Worm (Caenorhabditis elegans): ENCODE data around the gene grd-6.

The grd-6 gene

DNA sequence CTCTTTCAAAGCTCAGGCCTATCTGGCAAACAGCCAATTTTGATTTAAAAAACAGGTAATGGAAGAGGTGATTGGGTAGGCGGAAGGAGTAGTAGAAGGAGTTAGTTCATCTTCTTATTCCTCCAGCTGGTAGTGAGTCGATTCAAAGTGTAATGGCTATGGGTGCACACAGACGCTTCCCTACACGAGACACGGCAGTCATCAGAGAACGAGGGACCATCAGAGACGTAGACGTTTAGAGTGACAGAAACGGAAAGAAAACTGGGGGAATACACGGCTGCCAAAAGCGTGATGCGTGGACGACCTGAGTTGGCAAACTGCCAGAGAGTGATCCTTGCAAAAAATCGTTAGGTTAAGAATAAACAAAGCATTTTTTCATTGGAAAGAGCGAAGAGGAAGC, 25.8 kb downstream of the grd-6 start:
- TF ChIP-seq dao-5 (tag; optimal IDR thresholded peaks at IDR 0.05): no peak
- no peak for TF ChIP-seq W03F9.2 (tag; optimal IDR thresholded peaks at IDR 0.05)
- TF ChIP-seq him-1 (tag; optimal IDR thresholded peaks at IDR 0.05): no peak

DNA sequence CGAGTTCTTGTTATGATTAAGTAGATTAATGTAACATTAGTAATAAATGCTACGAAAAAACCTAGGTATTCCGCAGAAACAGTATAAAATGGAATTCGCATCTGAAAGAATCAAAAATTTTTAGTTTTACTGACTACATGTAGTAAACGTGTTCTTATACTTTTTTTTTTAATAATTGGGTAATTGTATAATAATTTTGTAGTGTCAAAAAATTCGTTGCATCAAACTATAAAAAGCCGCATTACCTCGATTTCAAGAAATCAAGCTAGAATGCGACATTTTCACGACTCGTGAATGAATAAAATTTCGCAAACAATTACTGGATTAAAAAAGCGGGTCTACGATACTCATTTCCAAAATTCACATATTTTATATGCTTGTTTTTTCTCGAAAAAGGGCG, 27.5 kb downstream of the grd-6 start, which contains the start of gene str-94:
TSS of gene str-94 (minus strand) at position 101 of the 400 bp plus-strand sequence.
- TF ChIP-seq W03F9.2 (tag; optimal IDR thresholded peaks at IDR 0.05) (no peak), him-1 (tag; optimal IDR thresholded peaks at IDR 0.05) (no peak), dao-5 (tag; optimal IDR thresholded peaks at IDR 0.05) (no peak)

DNA sequence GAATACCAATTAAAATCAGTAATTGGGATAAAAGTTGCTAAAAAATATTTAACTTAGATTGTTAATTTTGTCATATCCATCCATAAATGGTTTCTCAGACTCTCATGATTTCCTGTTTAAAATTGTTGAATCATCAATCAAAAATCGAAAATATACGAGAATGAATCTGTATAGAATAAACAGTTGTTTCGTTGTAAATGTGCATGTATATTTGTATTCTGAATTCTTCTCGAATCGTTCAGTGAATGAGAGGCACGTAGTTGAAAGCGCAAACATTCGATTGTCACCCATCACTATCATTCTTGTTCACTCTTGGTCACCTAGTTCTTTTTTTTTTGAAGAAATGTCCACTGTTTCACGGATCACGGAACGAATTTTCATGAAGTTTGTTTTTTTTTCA, 28.3 kb downstream of the grd-6 start, which contains the start of gene ptd-2:
TSS of gene ptd-2 (plus strand) at position 301 of the 400 bp plus-strand sequence.
- TF ChIP-seq him-1 (tag; optimal IDR thresholded peaks at IDR 0.05) (no peak), W03F9.2 (tag; optimal IDR thresholded peaks at IDR 0.05) (no peak), dao-5 (tag; optimal IDR thresholded peaks at IDR 0.05) (no peak)

DNA sequence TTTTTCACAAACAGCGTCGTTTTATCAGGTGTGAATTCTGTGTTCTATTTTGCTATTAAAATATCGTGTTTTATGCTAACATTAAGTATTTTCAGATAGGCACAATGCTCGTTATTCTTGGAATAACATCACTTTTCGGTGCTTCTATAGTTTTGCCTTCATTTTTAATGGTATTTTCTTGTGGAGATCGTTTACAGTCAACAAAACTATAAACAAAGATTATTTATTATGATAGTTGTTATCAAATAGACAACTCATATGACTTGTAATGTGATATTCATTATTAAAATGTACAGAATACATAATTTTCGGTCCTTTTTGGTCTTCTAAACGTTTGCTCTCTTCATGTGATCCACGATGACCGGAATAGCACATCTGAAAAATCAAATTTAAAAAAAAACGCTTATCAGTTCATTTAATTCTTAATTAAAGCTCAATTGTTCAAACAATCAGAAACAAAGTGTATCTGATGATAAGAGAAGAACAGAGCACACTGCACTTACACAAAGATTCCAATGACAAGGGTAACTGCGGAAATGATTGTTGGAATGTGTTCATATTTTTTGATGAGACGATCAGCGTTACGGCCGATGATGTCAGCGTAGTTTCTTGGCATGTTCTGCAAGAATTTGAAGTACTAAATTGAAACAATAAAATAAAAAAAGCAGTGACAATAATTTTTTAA, 32.5 kb downstream of the grd-6 start, which contains the start of gene F07C3.9:
TSS of gene F07C3.9 (minus strand) at position 635 of the 685 bp plus-strand sequence.
- TF ChIP-seq him-1 (tag; optimal IDR thresholded peaks at IDR 0.05): no peak
- TF ChIP-seq dao-5 (tag; optimal IDR thresholded peaks at IDR 0.05): no peak
- no peak for TF ChIP-seq W03F9.2 (tag; optimal IDR thresholded peaks at IDR 0.05)

DNA sequence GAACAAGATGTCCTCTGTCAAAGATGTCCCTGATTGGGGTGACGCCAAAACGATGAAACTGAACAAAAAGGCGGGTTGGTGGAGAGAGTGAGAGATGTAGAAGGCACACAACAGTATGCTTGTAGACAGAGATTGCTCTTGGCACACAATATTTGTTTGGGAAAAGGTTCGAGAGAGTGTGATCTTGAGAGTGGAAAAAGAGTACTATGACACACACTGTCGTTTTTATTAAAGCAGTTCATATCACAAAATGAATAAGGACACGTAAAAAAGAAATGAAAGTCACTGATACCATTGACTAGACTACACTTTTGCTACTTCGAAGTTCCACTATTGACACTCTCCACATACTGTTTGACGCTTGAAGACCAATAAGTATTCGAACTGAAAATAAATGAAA, 33.8 kb downstream of the grd-6 start:
- no peak for TF ChIP-seq dao-5 (tag; optimal IDR thresholded peaks at IDR 0.05)
- no peak for TF ChIP-seq him-1 (tag; optimal IDR thresholded peaks at IDR 0.05)
- no peak for TF ChIP-seq W03F9.2 (tag; optimal IDR thresholded peaks at IDR 0.05)

DNA sequence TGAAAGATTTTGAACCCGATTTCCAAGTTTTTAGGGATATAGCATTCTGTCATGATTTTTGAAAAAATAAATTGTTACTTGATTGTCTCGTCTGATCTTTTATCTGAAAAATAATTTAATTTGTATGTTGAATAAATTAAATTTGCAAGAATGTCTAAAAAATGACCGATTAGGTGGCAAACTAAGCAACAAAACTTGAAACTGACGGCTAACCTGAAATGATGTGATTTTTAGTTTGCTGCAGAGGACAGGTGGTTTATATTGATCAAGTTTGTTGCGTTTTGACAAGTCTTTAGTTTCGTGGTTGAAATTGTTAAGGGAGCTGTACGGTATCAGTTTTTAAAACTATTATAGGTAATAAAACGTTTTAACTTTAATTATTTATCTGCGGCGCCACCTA, 35.8 kb downstream of the grd-6 start, which contains the start of gene F07C3.16:
TSS of gene F07C3.16 (minus strand) at position 101 of the 400 bp plus-strand sequence.
- TF ChIP-seq dao-5 (tag; optimal IDR thresholded peaks at IDR 0.05) (no peak), W03F9.2 (tag; optimal IDR thresholded peaks at IDR 0.05) (no peak), him-1 (tag; optimal IDR thresholded peaks at IDR 0.05) (no peak)

DNA sequence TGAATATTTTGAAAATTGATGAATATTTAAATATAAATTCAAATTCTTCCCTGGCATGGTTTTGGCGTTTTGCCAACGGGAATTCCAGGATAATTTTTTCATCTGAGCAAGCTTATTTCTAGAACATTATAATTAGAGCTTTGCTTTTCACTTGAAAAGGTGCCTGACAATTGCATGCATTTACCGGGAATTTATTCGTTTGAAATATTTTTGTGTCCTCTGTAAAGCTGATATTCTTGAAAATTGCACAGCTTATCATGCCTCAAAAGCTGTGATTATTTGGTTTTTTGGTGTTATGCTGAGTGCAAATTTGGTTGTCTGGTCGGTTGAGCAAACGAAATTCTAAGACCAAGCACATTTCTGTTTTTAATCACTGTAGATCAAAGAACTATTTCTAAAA, 38.7 kb downstream of the grd-6 start:
- TF ChIP-seq dao-5 (tag; optimal IDR thresholded peaks at IDR 0.05): no peak
- TF ChIP-seq him-1 (tag; optimal IDR thresholded peaks at IDR 0.05): no peak
- TF ChIP-seq W03F9.2 (tag; optimal IDR thresholded peaks at IDR 0.05): no peak

DNA sequence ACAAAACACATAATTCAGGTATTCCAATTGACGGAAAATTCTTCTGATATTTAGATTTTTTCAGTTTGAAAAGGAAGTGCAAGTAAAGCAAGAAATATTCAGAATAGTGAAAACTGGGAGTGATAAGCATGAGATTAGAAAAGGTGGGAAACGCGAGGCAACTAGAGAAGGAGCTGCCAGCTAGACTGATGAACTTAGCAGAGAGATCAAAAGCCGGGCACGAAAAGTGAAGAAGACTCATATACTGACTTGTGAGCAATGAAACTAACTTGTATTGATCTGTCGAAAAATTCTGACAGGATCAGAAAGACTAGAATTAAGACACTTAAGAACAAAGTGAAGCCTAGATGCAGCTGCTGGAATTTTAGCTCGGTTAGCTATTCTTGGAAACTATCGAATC, 39.8 kb downstream of the grd-6 start, which contains the start of gene nhr-36:
TSS of gene nhr-36 (minus strand) at position 101 of the 400 bp plus-strand sequence.
- TF ChIP-seq W03F9.2 (tag; optimal IDR thresholded peaks at IDR 0.05) (no peak), him-1 (tag; optimal IDR thresholded peaks at IDR 0.05) (no peak), dao-5 (tag; optimal IDR thresholded peaks at IDR 0.05) (no peak)

DNA sequence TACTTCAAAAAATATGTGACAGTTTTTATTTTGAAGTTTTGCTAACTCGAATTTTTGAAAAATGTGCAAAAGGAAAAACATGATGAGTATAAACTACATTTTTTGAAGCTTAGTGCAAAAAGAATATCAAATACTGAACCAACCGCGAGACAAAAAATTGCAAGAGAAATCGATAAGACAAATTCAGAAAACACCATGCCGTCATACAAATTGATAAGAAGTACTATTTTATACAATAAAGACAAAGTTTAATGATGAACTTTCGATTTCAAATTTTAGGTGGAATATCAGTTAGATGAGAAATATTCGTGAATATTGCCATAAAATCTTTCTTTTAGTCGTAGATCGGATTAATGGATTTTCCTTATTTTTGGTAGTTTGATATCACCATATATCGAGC, 41.0 kb downstream of the grd-6 start:
- TF ChIP-seq him-1 (tag; optimal IDR thresholded peaks at IDR 0.05): no peak
- no peak for TF ChIP-seq W03F9.2 (tag; optimal IDR thresholded peaks at IDR 0.05)
- no peak for TF ChIP-seq dao-5 (tag; optimal IDR thresholded peaks at IDR 0.05)

DNA sequence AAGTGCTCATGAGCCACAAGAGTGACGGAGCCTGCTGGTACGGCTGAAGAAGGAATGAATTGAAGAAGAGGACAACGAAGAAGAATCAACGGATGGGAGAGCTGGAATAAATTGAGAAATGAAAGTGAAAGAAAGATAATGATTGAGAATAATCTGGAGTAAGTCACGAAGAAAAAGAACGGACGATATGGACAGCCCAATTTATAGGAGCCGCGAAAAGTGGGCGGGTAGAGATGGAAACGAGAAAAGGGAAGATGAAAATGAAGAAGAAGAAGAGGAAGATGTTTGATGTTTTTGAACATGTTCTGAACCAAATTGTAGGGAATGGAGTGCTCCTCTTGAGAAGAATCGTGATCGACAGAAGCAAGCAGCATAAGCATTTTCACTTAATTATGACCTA, 44.7 kb downstream of the grd-6 start, which contains the start of gene slc-17.7:
TSS of gene slc-17.7 (minus strand) at position 101 of the 400 bp plus-strand sequence.
- TF ChIP-seq dao-5 (tag; optimal IDR thresholded peaks at IDR 0.05) (no peak), him-1 (tag; optimal IDR thresholded peaks at IDR 0.05) (no peak), W03F9.2 (tag; optimal IDR thresholded peaks at IDR 0.05) (no peak)

DNA sequence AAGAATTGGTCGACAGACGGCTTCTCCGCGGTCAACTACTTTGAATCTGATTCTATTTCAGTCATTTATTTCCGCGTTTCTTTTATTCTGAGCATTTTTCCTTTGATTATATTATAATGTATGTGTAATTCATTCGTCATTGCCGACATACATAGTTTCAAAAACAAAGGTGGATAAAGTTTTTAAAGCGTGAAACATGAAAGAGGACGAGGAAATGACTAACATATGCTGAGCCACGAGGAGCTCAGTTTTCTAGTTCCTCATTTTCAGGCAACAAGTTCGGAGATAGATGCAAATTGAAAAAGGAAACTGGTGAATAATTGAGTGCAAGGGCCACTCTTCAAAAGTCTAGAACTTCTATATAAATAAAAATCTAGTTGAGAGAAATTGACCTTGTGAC, 46.5 kb downstream of the grd-6 start:
- TF ChIP-seq W03F9.2 (tag; optimal IDR thresholded peaks at IDR 0.05) (no peak), him-1 (tag; optimal IDR thresholded peaks at IDR 0.05) (no peak), dao-5 (tag; optimal IDR thresholded peaks at IDR 0.05) (no peak)

DNA sequence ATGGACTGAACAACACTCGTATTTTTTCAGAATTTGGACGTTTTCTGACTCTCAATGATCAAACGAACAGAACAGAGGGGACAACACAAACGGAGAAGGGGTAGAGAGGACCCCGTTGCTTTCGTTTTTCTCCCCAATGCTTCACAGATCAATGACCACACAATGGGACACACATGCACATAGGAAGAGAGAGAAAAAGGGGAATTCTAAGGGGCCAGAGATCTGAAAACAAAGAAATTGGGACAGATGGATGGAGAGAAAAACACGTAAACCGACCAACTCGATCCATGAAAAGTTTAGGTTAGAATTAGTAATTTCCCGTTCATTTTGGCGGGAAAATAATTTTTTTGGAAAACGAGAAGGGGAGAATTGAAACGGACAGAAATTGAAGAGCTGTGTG, 48.8 kb downstream of the grd-6 start:
- TF ChIP-seq W03F9.2 (tag; optimal IDR thresholded peaks at IDR 0.05) (no peak), dao-5 (tag; optimal IDR thresholded peaks at IDR 0.05) (no peak), him-1 (tag; optimal IDR thresholded peaks at IDR 0.05) (no peak)

DNA sequence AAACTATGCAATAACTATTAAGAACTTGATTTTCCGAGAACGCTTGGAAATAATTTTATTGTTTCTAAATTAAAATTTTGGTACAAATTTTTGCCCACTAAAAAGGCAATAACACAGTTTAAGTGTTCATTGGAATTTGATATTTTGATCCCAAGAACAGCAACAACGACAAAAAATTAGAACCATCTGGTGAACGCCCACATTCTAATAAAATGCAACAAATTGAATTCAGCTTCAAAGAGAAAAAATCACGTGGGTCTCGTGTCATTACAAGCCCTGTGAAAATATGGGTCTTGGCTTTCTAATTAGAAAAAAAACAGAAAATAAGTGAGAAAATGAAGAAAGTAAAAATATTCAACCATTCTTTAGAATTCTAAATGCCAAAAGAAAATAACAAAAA, 50.2 kb downstream of the grd-6 start:
- no peak for TF ChIP-seq him-1 (tag; optimal IDR thresholded peaks at IDR 0.05)
- TF ChIP-seq W03F9.2 (tag; optimal IDR thresholded peaks at IDR 0.05): no peak
- TF ChIP-seq dao-5 (tag; optimal IDR thresholded peaks at IDR 0.05): no peak

DNA sequence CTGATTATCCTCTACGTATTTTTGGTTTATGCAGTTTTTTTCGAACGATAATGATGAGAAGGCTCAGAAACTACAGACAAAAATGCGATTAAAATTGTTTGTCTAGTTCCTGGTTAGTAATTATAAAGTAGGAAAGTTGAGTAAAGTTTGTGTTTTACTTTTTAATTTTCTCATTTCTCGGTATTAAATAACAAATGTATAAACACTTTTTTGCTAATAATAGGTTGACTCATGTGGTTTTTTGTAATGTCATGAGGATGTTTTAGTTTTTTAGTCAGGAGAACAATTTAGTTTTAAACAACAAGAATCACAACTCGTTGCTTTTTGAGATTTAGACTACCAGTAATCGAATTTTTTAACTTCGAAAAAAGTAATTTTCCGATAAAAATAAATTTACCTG, 51.0 kb downstream of the grd-6 start:
- TF ChIP-seq him-1 (tag; optimal IDR thresholded peaks at IDR 0.05) (no peak), W03F9.2 (tag; optimal IDR thresholded peaks at IDR 0.05) (no peak), dao-5 (tag; optimal IDR thresholded peaks at IDR 0.05) (no peak)

DNA sequence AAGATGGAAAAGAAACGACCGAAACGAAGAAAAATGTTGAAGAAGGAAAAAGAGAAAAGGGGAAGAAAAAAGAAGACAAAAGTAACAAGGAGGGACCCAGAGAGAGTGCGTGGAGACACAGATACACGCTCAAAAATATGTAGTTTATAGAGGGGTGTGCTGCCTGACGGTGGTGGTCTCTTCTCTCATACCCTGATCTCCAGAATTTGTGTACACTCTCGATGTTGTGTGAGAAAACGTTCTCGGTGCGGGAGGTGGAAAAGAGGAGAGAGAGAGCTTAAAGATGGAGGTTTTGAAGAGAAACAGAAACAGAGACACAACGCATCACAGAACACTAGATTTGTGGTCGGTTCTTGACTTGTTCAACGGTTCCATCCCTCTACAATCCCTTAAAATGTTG, 51.9 kb downstream of the grd-6 start:
- TF ChIP-seq him-1 (tag; optimal IDR thresholded peaks at IDR 0.05) (peak; percentile 55), W03F9.2 (tag; optimal IDR thresholded peaks at IDR 0.05) (no peak), dao-5 (tag; optimal IDR thresholded peaks at IDR 0.05) (no peak)
